Fruit fly (Drosophila melanogaster) whole organism, wandering third instar larva: Measurements from ENCODE around the gene sqd.
A peak's percentile ranks its signal among the peaks of the same experiment; 100 is the strongest.

Experiments
- Abd-B ChIP-seq: fragments of >200 bp; optimal IDR thresholded peaks from 2 replicates; lab custom pipeline; 2017; ENCODE audit warnings: missing biosample characterization, missing genetic modification characterization
- CG32264 ChIP-seq: fragments of 200-800 bp; sonication (Bioruptor generic); optimal IDR thresholded peaks from 2 replicates; lab custom pipeline; 2016; ENCODE audit warnings: missing biosample characterization, missing genetic modification characterization
- CG9705 ChIP-seq: fragments of 200-800 bp; sonication (Bioruptor generic); optimal IDR thresholded peaks from 2 replicates; lab custom pipeline; 2018; ENCODE audit warnings: missing biosample characterization, mild to moderate bottlenecking, missing genetic modification characterization
- CrebA ChIP-seq: fragments of 200-800 bp; sonication (Bioruptor generic); optimal IDR thresholded peaks from 2 replicates; lab custom pipeline; 2016; ENCODE audit warnings: missing biosample characterization, mild to moderate bottlenecking, missing genetic modification characterization, borderline replicate concordance
- Dfd ChIP-seq: fragments of >200 bp; optimal IDR thresholded peaks from 2 replicates; lab custom pipeline; 2017; ENCODE audit warnings: missing biosample characterization, missing genetic modification characterization
- Dif ChIP-seq: fragments of 200-275, 200-300 bp; sonication (Bioruptor generic); optimal IDR thresholded peaks from 2 replicates; lab custom pipeline; 2018; ENCODE audit warnings: missing biosample characterization, missing genetic modification characterization; ENCODE audit not compliant: partially characterized antibody
- GATAd ChIP-seq: sonication (Bioruptor generic); optimal IDR thresholded peaks from 2 replicates; lab custom pipeline; 2016; ENCODE audit warnings: missing biosample characterization, missing genetic modification characterization
- HLH106 ChIP-seq: fragments of 200-800 bp; optimal IDR thresholded peaks from 3 replicates; lab custom pipeline; 2019; ENCODE audit warnings: missing biosample characterization, mild to moderate bottlenecking, missing genetic modification characterization, moderate library complexity
- Hnf4 ChIP-seq: fragments of 200-800 bp; sonication (Bioruptor generic); optimal IDR thresholded peaks from 2 replicates; lab custom pipeline; 2016; ENCODE audit warnings: missing biosample characterization, mild to moderate bottlenecking, missing genetic modification characterization
- Hr78 ChIP-seq: fragments of >200 bp; optimal IDR thresholded peaks from 2 replicates; lab custom pipeline; 2017; ENCODE audit warnings: missing biosample characterization, missing genetic modification characterization
- Hr83 ChIP-seq: fragments of 200-300 bp; sonication (Bioruptor generic); optimal IDR thresholded peaks from 2 replicates; lab custom pipeline; 2016; ENCODE audit warnings: missing biosample characterization, mild to moderate bottlenecking, missing genetic modification characterization, moderate library complexity; ENCODE audit not compliant: poor library complexity, severe bottlenecking
- Jra ChIP-seq: sonication (Bioruptor generic); optimal IDR thresholded peaks from 2 replicates; lab custom pipeline; 2016; ENCODE audit warnings: missing biosample characterization, missing genetic modification characterization
- Mio ChIP-seq: sonication (Bioruptor generic); optimal IDR thresholded peaks from 2 replicates; lab custom pipeline; 2016; ENCODE audit warnings: missing biosample characterization, missing genetic modification characterization
- Myc ChIP-seq: fragments of >200 bp; optimal IDR thresholded peaks from 2 replicates; lab custom pipeline; 2017
- N ChIP-seq: fragments of >200 bp; optimal IDR thresholded peaks from 2 replicates; lab custom pipeline; 2018; ENCODE audit warnings: missing biosample characterization, missing external identifiers, missing genetic modification characterization
- OdsH ChIP-seq: fragments of 200-800 bp; sonication (Bioruptor generic); optimal IDR thresholded peaks from 2 replicates; lab custom pipeline; 2016; ENCODE audit warnings: missing biosample characterization, mild to moderate bottlenecking, missing genetic modification characterization
- Rel ChIP-seq, 2 experiments: fragments of 200-800 bp; sonication (Bioruptor generic) in 1 of 2; optimal IDR thresholded peaks; 2 replicates in 1 of 2; 3 replicates in 1 of 2; lab custom pipeline; 2016 to 2019; ENCODE audit warnings: mild to moderate bottlenecking in 2 of 2, missing biosample characterization in 2 of 2, missing genetic modification characterization in 2 of 2, moderate library complexity in 1 of 2
- Sp1 ChIP-seq: fragments of 200-800 bp; sonication (Bioruptor generic); optimal IDR thresholded peaks from 3 replicates; lab custom pipeline; 2019; ENCODE audit warnings: missing biosample characterization, mild to moderate bottlenecking, missing genetic modification characterization, moderate library complexity
- Vsx2 ChIP-seq: fragments of 200-300, 225-300 bp; sonication (Bioruptor generic); optimal IDR thresholded peaks from 2 replicates; lab custom pipeline; 2018; ENCODE audit warnings: missing biosample characterization, missing genetic modification characterization; ENCODE audit not compliant: partially characterized antibody
- br ChIP-seq: fragments of 200-800 bp; sonication (Bioruptor generic); optimal IDR thresholded peaks from 2 replicates; lab custom pipeline; 2016; ENCODE audit warnings: missing biosample characterization, missing genetic modification characterization
- brk ChIP-seq: fragments of 200-800 bp; sonication (Bioruptor generic); optimal IDR thresholded peaks from 2 replicates; lab custom pipeline; 2016; ENCODE audit warnings: missing biosample characterization, mild to moderate bottlenecking, missing genetic modification characterization
- dl ChIP-seq, 2 experiments: fragments of 175-275, 200-275 bp in 1 of 2; fragments of 200-275 bp in 1 of 2; sonication (Bioruptor generic); optimal IDR thresholded peaks; lab custom pipeline; 2018; ENCODE audit warnings: mild to moderate bottlenecking in 2 of 2, missing biosample characterization in 2 of 2, missing genetic modification characterization in 2 of 2, moderate library complexity in 2 of 2; ENCODE audit not compliant: partially characterized antibody in 2 of 2, insufficient read depth in 1 of 2
- dmrt93B ChIP-seq: fragments of 200-800 bp; sonication (Bioruptor generic); optimal IDR thresholded peaks from 2 replicates; lab custom pipeline; 2018; ENCODE audit warnings: missing biosample characterization, mild to moderate bottlenecking, missing genetic modification characterization
- dsf ChIP-seq: sonication (Bioruptor generic); optimal IDR thresholded peaks from 2 replicates; lab custom pipeline; 2016; ENCODE audit warnings: missing biosample characterization, missing genetic modification characterization, borderline replicate concordance
- ey ChIP-seq: fragments of 200-800 bp; sonication (Bioruptor generic); optimal IDR thresholded peaks from 2 replicates; lab custom pipeline; 2016; ENCODE audit warnings: missing biosample characterization, missing genetic modification characterization
- foxo ChIP-seq, 2 experiments: fragments of 200-800 bp; sonication (Bioruptor generic); optimal IDR thresholded peaks; 2 replicates in 1 of 2; 3 replicates in 1 of 2; lab custom pipeline; 2016 to 2017; ENCODE audit warnings: missing biosample characterization in 2 of 2, missing genetic modification characterization in 2 of 2
- fru ChIP-seq: fragments of 200-800 bp; sonication (Bioruptor generic); optimal IDR thresholded peaks from 3 replicates; lab custom pipeline; 2016; ENCODE audit warnings: missing biosample characterization, mild to moderate bottlenecking, missing genetic modification characterization
- h ChIP-seq: fragments of 200-800 bp; sonication (Bioruptor generic); optimal IDR thresholded peaks from 3 replicates; lab custom pipeline; 2016; ENCODE audit warnings: missing biosample characterization, mild to moderate bottlenecking, missing genetic modification characterization
- jim ChIP-seq: fragments of 175-275, 200-325 bp; sonication (Bioruptor generic); optimal IDR thresholded peaks from 2 replicates; lab custom pipeline; 2016; ENCODE audit warnings: missing biosample characterization, mild to moderate bottlenecking, missing genetic modification characterization
- lola ChIP-seq: fragments of >200 bp; optimal IDR thresholded peaks from 2 replicates; lab custom pipeline; 2017; ENCODE audit warnings: missing biosample characterization, missing genetic modification characterization
- pan ChIP-seq: fragments of >200 bp; optimal IDR thresholded peaks from 2 replicates; lab custom pipeline; 2017
- psq ChIP-seq: fragments of 200-800 bp; sonication (Bioruptor generic); optimal IDR thresholded peaks from 3 replicates; lab custom pipeline; 2017; ENCODE audit warnings: missing biosample characterization, mild to moderate bottlenecking, missing genetic modification characterization, moderate library complexity
- rgr ChIP-seq: fragments of 200-800 bp; sonication (Bioruptor generic); optimal IDR thresholded peaks from 3 replicates; lab custom pipeline; 2016; ENCODE audit warnings: missing biosample characterization, mild to moderate bottlenecking, missing genetic modification characterization
- sage ChIP-seq: fragments of 200-800 bp; sonication (Bioruptor generic); optimal IDR thresholded peaks from 2 replicates; lab custom pipeline; 2016; ENCODE audit warnings: missing biosample characterization, mild to moderate bottlenecking, missing genetic modification characterization
- sv ChIP-seq: fragments of 200-800 bp; sonication (Bioruptor generic); optimal IDR thresholded peaks from 3 replicates; lab custom pipeline; 2016; ENCODE audit warnings: missing biosample characterization, missing genetic modification characterization
- tai ChIP-seq: sonication (Bioruptor generic); optimal IDR thresholded peaks from 2 replicates; lab custom pipeline; 2016; ENCODE audit warnings: missing biosample characterization, missing genetic modification characterization
- usp ChIP-seq: fragments of >200 bp; optimal IDR thresholded peaks from 2 replicates; lab custom pipeline; 2017; ENCODE audit warnings: missing biosample characterization, missing genetic modification characterization
- woc ChIP-seq: sonication (Bioruptor generic); optimal IDR thresholded peaks from 2 replicates; lab custom pipeline; 2016; ENCODE audit warnings: missing biosample characterization, mild to moderate bottlenecking, missing genetic modification characterization

Gene sqd

dm6 chr3R:13683624-13684568 lies 37.8 kb upstream of the sqd start, which contains the start of gene flfl:
TSS of gene flfl (plus strand) at chr3R:13683921.
- peak; percentile 32 for TF ChIP-seq Hr83 (GFP tag; lab: Kevin White, UChicago)
- TF ChIP-seq dl (GFP tag; optimal IDR thresholded peaks at IDR 0.05; lab: Kevin White, UChicago; ENCODE audit: insufficient read depth in 1 of 2, partially characterized antibody in 2 of 2), result peak; percentile 77 to 95
- no peak for TF ChIP-seq GATAd
- TF ChIP-seq Dfd (GFP tag; lab: Kevin White, UChicago), result no peak
- TF ChIP-seq brk (GFP tag; lab: Kevin White, UChicago), result no peak
- no peak for TF ChIP-seq sage (GFP tag; lab: Kevin White, UChicago)
- no peak for TF ChIP-seq psq (GFP tag; lab: Kevin White, UChicago)
- no peak for TF ChIP-seq dsf (GFP tag; lab: Kevin White, UChicago)
- TF ChIP-seq Mio (GFP tag; lab: Kevin White, UChicago), result no peak
- TF ChIP-seq woc (GFP tag; lab: Kevin White, UChicago), result no peak
- TF ChIP-seq pan, result no peak
- TF ChIP-seq rgr (GFP tag; lab: Kevin White, UChicago), result no peak
- peak; percentile 26 for TF ChIP-seq HLH106
- no peak for TF ChIP-seq dmrt93B (GFP tag; lab: Kevin White, UChicago)
- no peak for TF ChIP-seq CG32264
- TF ChIP-seq Myc (lab: Kevin White, UChicago), result peak; percentile 46
- no peak for TF ChIP-seq Abd-B (GFP tag; lab: Kevin White, UChicago)
- peak; percentile 97 for TF ChIP-seq Dif (GFP tag; lab: Kevin White, UChicago)
- no peak for TF ChIP-seq sv (GFP tag; lab: Kevin White, UChicago)
- TF ChIP-seq usp (GFP tag; lab: Kevin White, UChicago), result no peak
- TF ChIP-seq jim (GFP tag; lab: Kevin White, UChicago), result no peak
- peak; percentile 34 for TF ChIP-seq N
- no peak for TF ChIP-seq Jra (GFP tag; lab: Kevin White, UChicago)
- no peak for TF ChIP-seq Rel (GFP tag; optimal IDR thresholded peaks at IDR 0.05; lab: Kevin White, UChicago)
- TF ChIP-seq Rel (tag; optimal IDR thresholded peaks at IDR 0.05; lab: Kevin White, UChicago), result no peak
- no peak for TF ChIP-seq br
- TF ChIP-seq Vsx2 (GFP tag; lab: Kevin White, UChicago), result peak; percentile 88
- TF ChIP-seq tai (GFP tag; lab: Kevin White, UChicago), result no peak
- TF ChIP-seq OdsH, result no peak
- TF ChIP-seq Hr78 (GFP tag; lab: Kevin White, UChicago), result no peak
- TF ChIP-seq CrebA (GFP tag; lab: Kevin White, UChicago), result no peak
- no peak for TF ChIP-seq fru (GFP tag; lab: Kevin White, UChicago)
- TF ChIP-seq Hnf4, result no peak
- no peak for TF ChIP-seq ey (GFP tag; lab: Kevin White, UChicago)
- TF ChIP-seq foxo (GFP tag; optimal IDR thresholded peaks at IDR 0.05; lab: Kevin White, UChicago), result peak; percentile 1
- no peak for TF ChIP-seq h (GFP tag; lab: Kevin White, UChicago)
- TF ChIP-seq lola (GFP tag; lab: Kevin White, UChicago), result peak; percentile 50
- peak; percentile 6 for TF ChIP-seq CG9705
- TF ChIP-seq Sp1 (GFP tag; lab: Kevin White, UChicago), result no peak

- no peak for TF ChIP-seq h (GFP tag; lab: Kevin White, UChicago)
- no peak for TF ChIP-seq Rel (GFP tag; optimal IDR thresholded peaks at IDR 0.05; lab: Kevin White, UChicago)
- no peak for TF ChIP-seq Rel (tag; optimal IDR thresholded peaks at IDR 0.05; lab: Kevin White, UChicago)
- TF ChIP-seq foxo (GFP tag; optimal IDR thresholded peaks at IDR 0.05; lab: Kevin White, UChicago), result no peak
- TF ChIP-seq rgr (GFP tag; lab: Kevin White, UChicago), result no peak
- TF ChIP-seq OdsH, result no peak
- no peak for TF ChIP-seq CG32264
Observed at dm6 chr3R:13682994-13683623, 37.0 kb upstream of the sqd start.
